Fruit fly (Drosophila melanogaster) whole organism: ENCODE results near the gene Gcna.

ENCODE experiments used
- CG8478 ChIP-seq: fragments of >200 bp; optimal IDR thresholded peaks from 2 replicates; lab custom pipeline; 2018; ENCODE audit warnings: inconsistent platforms
- EcR ChIP-seq, 2 experiments: fragments of >200 bp; optimal IDR thresholded peaks; 2 replicates each; lab custom pipeline; 2017; ENCODE audit warnings: missing biosample characterization in 2 of 2, missing genetic modification characterization in 2 of 2, missing genetic modification reagents in 2 of 2
- pan ChIP-seq: fragments of >200 bp; optimal IDR thresholded peaks from 2 replicates; lab custom pipeline; 2017
- psq ChIP-seq: fragments of >200 bp; optimal IDR thresholded peaks from 2 replicates; lab custom pipeline; 2017
- usp ChIP-seq: fragments of >200 bp; optimal IDR thresholded peaks from 2 replicates; lab custom pipeline; 2017; ENCODE audit warnings: missing biosample characterization, missing genetic modification characterization, mixed read lengths

- TF ChIP-seq CG8478, result no peak
- no peak for TF ChIP-seq EcR (GFP tag; optimal IDR thresholded peaks at IDR 0.05; lab: Kevin White, UChicago)
- TF ChIP-seq psq (lab: Kevin White, UChicago), result no peak
- no peak for TF ChIP-seq pan
- no peak for TF ChIP-seq usp (GFP tag; lab: Kevin White, UChicago)
Measured at dm6 chrX:1834702-1835376, 30.8 kb downstream of the Gcna start.
